Fruit fly (Drosophila melanogaster): ENCODE measurements around the gene Zw.

Gene Zw

dm6 chrX:19663859-19664728, 3.0 kb upstream of the Zw start, which contains the start of the genes CG14223 and Ssu72:
Gene CG14223 (minus strand): TSS chrX:19663971.
Gene Ssu72 (plus strand): TSS chrX:19664561.
- no peak for TF ChIP-seq CG7045 (GFP tag; optimal IDR thresholded peaks at IDR 0.05)
- TF ChIP-seq CG5204 (GFP tag; optimal IDR thresholded peaks at IDR 0.05) = peak; percentile 42
- TF ChIP-seq CG12768 (GFP tag; optimal IDR thresholded peaks at IDR 0.05) = no peak
- TF ChIP-seq Hr96 (GFP tag; optimal IDR thresholded peaks at IDR 0.05) = peak; percentile 23
- peak; percentile 69 for TF ChIP-seq CG1620 (GFP tag; optimal IDR thresholded peaks at IDR 0.05)
- peak; percentile 22 for TF ChIP-seq CG7101 (tag; optimal IDR thresholded peaks at IDR 0.05)
- TF ChIP-seq Crg-1 (GFP tag; optimal IDR thresholded peaks at IDR 0.05) = peak; percentile 4
- TF ChIP-seq Mnt (GFP tag; optimal IDR thresholded peaks at IDR 0.05) = peak; percentile 47

dm6 chrX:19665684-19666141, 1.3 kb upstream of the Zw start:
- no peak for TF ChIP-seq Crg-1 (GFP tag; optimal IDR thresholded peaks at IDR 0.05)
- TF ChIP-seq kay (GFP tag; ENCODE audit: borderline replicate concordance) = no peak
- TF ChIP-seq tj (GFP tag; optimal IDR thresholded peaks at IDR 0.05) = peak; percentile 48
- no peak for TF ChIP-seq CG7045 (GFP tag; optimal IDR thresholded peaks at IDR 0.05)
- peak; percentile 31 for TF ChIP-seq CG7101 (tag; optimal IDR thresholded peaks at IDR 0.05)
- peak; percentile 99 for TF ChIP-seq cic (GFP tag; optimal IDR thresholded peaks at IDR 0.05)
- TF ChIP-seq toe (GFP tag; optimal IDR thresholded peaks at IDR 0.05) = peak; percentile 2
- no peak for TF ChIP-seq Clk (GFP tag; optimal IDR thresholded peaks at IDR 0.05)
- no peak for TF ChIP-seq pad (GFP tag; optimal IDR thresholded peaks at IDR 0.05)
- TF ChIP-seq CG5204 (GFP tag; optimal IDR thresholded peaks at IDR 0.05) = no peak
- peak; percentile 24 for TF ChIP-seq CG11617 (GFP tag; optimal IDR thresholded peaks at IDR 0.05)
- TF ChIP-seq CG1620 (GFP tag; optimal IDR thresholded peaks at IDR 0.05) = peak; percentile 49
- peak; percentile 72 for TF ChIP-seq Mnt (GFP tag; optimal IDR thresholded peaks at IDR 0.05)
- TF ChIP-seq CG14711 (tag; optimal IDR thresholded peaks at IDR 0.05) = no peak
- peak; percentile 72 for TF ChIP-seq bab1 (GFP tag; optimal IDR thresholded peaks at IDR 0.05)
- TF ChIP-seq Hr96 (GFP tag; optimal IDR thresholded peaks at IDR 0.05) = peak; percentile 43
- TF ChIP-seq CG33017 (tag; optimal IDR thresholded peaks at IDR 0.05) = no peak
- TF ChIP-seq CG12768 (GFP tag; optimal IDR thresholded peaks at IDR 0.05) = peak; percentile 28
- no peak for TF ChIP-seq cnc (optimal IDR thresholded peaks at IDR 0.05)
- no peak for TF ChIP-seq ovo (GFP tag; optimal IDR thresholded peaks at IDR 0.05)

- no peak for TF ChIP-seq CG11617 (GFP tag; optimal IDR thresholded peaks at IDR 0.05)
- TF ChIP-seq cic (GFP tag; optimal IDR thresholded peaks at IDR 0.05) = peak; percentile 11
- no peak for TF ChIP-seq CG14711 (tag; optimal IDR thresholded peaks at IDR 0.05)
These were observed 522 bp downstream of the Zw start for dm6 chrX:19667444-19668104.

DNA sequence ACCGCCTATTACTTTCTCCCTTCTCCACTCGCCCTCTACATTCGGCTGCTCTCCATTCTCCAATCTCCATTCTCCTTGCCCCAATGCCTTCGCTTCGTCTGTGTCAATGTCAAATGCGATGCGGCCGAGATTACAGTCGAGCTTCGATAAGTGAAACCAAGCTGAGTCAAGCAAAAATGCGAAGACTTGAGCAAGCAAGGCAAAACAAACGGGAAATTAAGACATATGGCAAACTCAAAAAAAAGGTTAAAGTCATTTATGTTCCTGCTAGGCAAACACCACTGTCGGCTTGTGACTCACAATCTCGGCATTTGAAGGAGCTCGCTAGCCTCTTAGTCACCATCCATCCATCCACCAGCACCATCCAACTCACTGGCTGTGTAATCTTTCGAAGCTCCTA, 1.4 kb downstream of the Zw start:
- peak; percentile 95 for TF ChIP-seq CG5204 (GFP tag; optimal IDR thresholded peaks at IDR 0.05)
- TF ChIP-seq Crg-1 (GFP tag; optimal IDR thresholded peaks at IDR 0.05) = peak; percentile 93
- peak; percentile 96 for TF ChIP-seq CG12768 (GFP tag; optimal IDR thresholded peaks at IDR 0.05)
- TF ChIP-seq tj (GFP tag; optimal IDR thresholded peaks at IDR 0.05) = peak; percentile 81
- TF ChIP-seq kay (GFP tag; ENCODE audit: borderline replicate concordance) = peak; percentile 99
- peak; percentile 96 for TF ChIP-seq CG1620 (GFP tag; optimal IDR thresholded peaks at IDR 0.05)
- peak; percentile 88 for TF ChIP-seq CG14711 (tag; optimal IDR thresholded peaks at IDR 0.05)
- peak; percentile 91 for TF ChIP-seq CG7045 (GFP tag; optimal IDR thresholded peaks at IDR 0.05)
- TF ChIP-seq CG7101 (tag; optimal IDR thresholded peaks at IDR 0.05) = peak; percentile 98
- TF ChIP-seq Mnt (GFP tag; optimal IDR thresholded peaks at IDR 0.05) = peak; percentile 94
- peak; percentile 84 for TF ChIP-seq Clk (GFP tag; optimal IDR thresholded peaks at IDR 0.05)
- TF ChIP-seq cnc (optimal IDR thresholded peaks at IDR 0.05) = no peak
- peak; percentile 91 for TF ChIP-seq ovo (GFP tag; optimal IDR thresholded peaks at IDR 0.05)
- TF ChIP-seq bab1 (GFP tag; optimal IDR thresholded peaks at IDR 0.05) = peak; percentile 90
- peak; percentile 93 for TF ChIP-seq CG33017 (tag; optimal IDR thresholded peaks at IDR 0.05)
- peak; percentile 83 for TF ChIP-seq pad (GFP tag; optimal IDR thresholded peaks at IDR 0.05)
- peak; percentile 94 for TF ChIP-seq CG11617 (GFP tag; optimal IDR thresholded peaks at IDR 0.05)
- peak; percentile 91 for TF ChIP-seq toe (GFP tag; optimal IDR thresholded peaks at IDR 0.05)
- peak; percentile 44 for TF ChIP-seq cic (GFP tag; optimal IDR thresholded peaks at IDR 0.05)
- TF ChIP-seq Hr96 (GFP tag; optimal IDR thresholded peaks at IDR 0.05) = peak; percentile 98

DNA sequence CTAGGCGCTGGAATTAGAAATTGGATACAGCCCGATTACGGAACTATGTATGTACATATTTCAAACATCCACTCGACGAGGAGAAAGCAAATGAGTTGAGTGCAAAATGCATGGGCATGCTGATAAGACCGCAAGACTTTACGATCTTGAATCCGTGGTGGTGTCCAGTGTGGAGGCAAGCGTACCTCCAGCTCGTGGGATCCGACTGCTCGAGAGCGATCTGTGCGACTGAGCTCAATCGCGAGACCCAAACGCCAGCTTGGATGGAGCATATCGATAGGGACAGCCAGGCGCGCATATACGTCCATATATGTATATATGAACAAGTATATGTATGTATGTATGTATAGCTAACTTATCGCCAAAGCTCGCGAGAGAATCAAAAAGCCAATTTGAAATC, 8.6 kb downstream of the Zw start, which contains the start of gene et:
Gene et (minus strand): TSS at position 230 of the 400 bp plus-strand sequence.
- no peak for TF ChIP-seq tj (GFP tag; optimal IDR thresholded peaks at IDR 0.05)

DNA sequence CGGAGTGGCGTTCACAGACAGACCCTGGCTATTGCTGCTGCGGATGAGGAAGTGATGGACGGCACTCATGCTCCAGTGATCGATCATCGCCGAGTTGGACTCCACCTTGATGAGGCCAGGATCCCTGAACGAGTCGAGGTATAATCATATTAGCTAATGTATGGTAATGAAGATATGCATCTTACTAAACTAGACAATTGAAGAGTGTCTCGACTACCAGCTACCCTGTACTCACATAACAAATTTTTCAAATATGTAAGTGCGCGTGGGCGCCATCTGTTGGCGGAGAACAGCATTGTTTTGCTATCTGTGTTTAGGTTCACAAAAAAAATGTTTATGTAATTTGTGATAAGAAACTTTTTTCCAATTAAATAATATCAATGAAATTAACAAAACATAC, 12.2 kb downstream of the Zw start:
- no peak for TF ChIP-seq Clk (GFP tag; optimal IDR thresholded peaks at IDR 0.05)
- no peak for TF ChIP-seq Mnt (GFP tag; optimal IDR thresholded peaks at IDR 0.05)
- no peak for TF ChIP-seq Crg-1 (GFP tag; optimal IDR thresholded peaks at IDR 0.05)
- no peak for TF ChIP-seq kay (GFP tag; ENCODE audit: borderline replicate concordance)
- TF ChIP-seq ovo (GFP tag; optimal IDR thresholded peaks at IDR 0.05) = no peak
- TF ChIP-seq cnc (optimal IDR thresholded peaks at IDR 0.05) = no peak
- TF ChIP-seq Hr96 (GFP tag; optimal IDR thresholded peaks at IDR 0.05) = no peak
- no peak for TF ChIP-seq CG11617 (GFP tag; optimal IDR thresholded peaks at IDR 0.05)
- TF ChIP-seq tj (GFP tag; optimal IDR thresholded peaks at IDR 0.05) = no peak
- TF ChIP-seq pad (GFP tag; optimal IDR thresholded peaks at IDR 0.05) = no peak
- no peak for TF ChIP-seq toe (GFP tag; optimal IDR thresholded peaks at IDR 0.05)
- no peak for TF ChIP-seq CG7101 (tag; optimal IDR thresholded peaks at IDR 0.05)
